Worm (Caenorhabditis elegans): ENCODE measurements around the gene R05H5.4.

The R05H5.4 gene

DNA sequence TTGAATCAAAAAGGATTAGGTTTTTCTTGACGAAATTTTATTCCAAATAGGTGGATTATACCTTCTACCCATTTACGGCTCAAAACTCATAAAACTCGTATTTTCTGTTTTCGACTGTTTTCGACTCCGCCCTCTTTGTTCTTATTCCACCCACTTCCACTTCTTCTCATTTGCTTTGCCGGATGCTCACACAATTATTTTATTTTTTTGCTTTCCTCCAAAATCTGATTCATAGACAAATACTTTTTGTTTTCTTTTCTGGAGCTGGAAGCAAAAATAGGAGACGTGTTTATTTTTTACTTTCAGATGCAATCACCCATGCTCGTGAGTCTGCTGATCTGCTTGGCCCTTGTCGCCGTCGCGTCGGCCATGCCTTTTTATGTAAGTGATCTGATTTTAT is 44.7 kb downstream of the R05H5.4 start, which contains the start of gene nlp-63:
TSS of gene nlp-63 (plus strand) at position 301 of the 400 bp plus-strand sequence.
- TF ChIP-seq B0310.2 (tag; optimal IDR thresholded peaks at IDR 0.05) (no peak), hmg-4 (GFP tag; optimal IDR thresholded peaks at IDR 0.05) (no peak), ama-1 (optimal IDR thresholded peaks at IDR 0.05) (no peak), F13C5.2 (tag; optimal IDR thresholded peaks at IDR 0.05) (no peak), scrt-1 (GFP tag; IDR thresholded peaks at IDR 0.05) (no peak), ceh-13 (GFP tag; optimal IDR thresholded peaks at IDR 0.05) (no peak), sea-1 (GFP tag; conservative IDR thresholded peaks at IDR 0.05) (no peak)

All from whole organism, early embryonic.